Worm (Caenorhabditis elegans): ENCODE measurements around the gene C08B6.6.

C08B6.6 gene

DNA sequence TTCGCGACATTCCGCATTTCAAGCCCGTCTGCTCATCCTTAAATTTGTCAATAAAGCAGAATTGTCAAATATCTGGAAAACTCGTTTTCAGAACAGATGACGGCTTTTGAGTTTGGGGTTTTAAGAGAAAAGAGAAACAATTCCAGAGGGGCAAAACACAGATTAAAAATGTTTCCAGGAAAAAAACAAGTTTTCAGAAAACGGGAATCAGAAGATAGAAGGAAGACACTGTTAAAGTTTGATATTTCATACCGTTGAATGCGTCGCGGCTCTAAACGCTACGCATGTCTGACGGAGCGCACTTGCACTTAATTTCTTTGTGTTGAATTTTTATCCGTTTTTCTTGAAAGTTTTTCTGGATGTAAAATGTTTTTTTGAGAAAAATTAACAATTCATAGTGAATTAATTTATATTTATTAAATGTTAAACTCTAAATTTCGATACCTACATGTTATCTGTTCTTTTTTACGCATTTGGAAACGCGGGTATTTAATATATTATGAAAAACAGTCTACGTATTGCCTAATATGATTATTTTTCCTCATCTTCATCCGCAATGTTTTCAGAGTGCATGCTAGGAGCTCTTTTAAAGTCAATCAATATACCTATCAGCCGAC is 10.8 kb downstream of the C08B6.6 start, which contains the start of the genes C08B6.18, wdr-20 and C08B6.8:
TSS of gene C08B6.18 (minus strand) at position 51 of the 617 bp plus-strand sequence.
TSS of gene wdr-20 (minus strand) at position 82 of the 617 bp plus-strand sequence.
TSS of gene C08B6.8 (plus strand) at position 567 of the 617 bp plus-strand sequence.
- TF ChIP-seq T22C8.4 (GFP tag; IDR thresholded peaks at IDR 0.05) (no peak), cog-1 (tag; optimal IDR thresholded peaks at IDR 0.05) (no peak), ztf-23 (GFP tag; IDR thresholded peaks at IDR 0.05) (no peak), ref-1 (GFP tag; conservative IDR thresholded peaks at IDR 0.05) (no peak), tab-1 (GFP tag; IDR thresholded peaks at IDR 0.05) (no peak), med-1 (GFP tag; optimal IDR thresholded peaks at IDR 0.05; ENCODE audit: insufficient read depth) (no peak), klf-2 (GFP tag; conservative IDR thresholded peaks at IDR 0.05) (no peak), ztf-29 (GFP tag; IDR thresholded peaks at IDR 0.05) (no peak), flt-1 (GFP tag; IDR thresholded peaks at IDR 0.05) (no peak)

ce11 chrV:10145653-10146052 is 22.2 kb downstream of the C08B6.6 start, which contains the start of gene C51E3.9:
Gene C51E3.9 (plus strand): TSS chrV:10145953.
- no peak for TF ChIP-seq ztf-23 (GFP tag; IDR thresholded peaks at IDR 0.05)
- no peak for TF ChIP-seq tab-1 (GFP tag; IDR thresholded peaks at IDR 0.05)
- no peak for TF ChIP-seq klf-2 (GFP tag; conservative IDR thresholded peaks at IDR 0.05)
- no peak for TF ChIP-seq ztf-29 (GFP tag; IDR thresholded peaks at IDR 0.05)
- TF ChIP-seq T22C8.4 (GFP tag; IDR thresholded peaks at IDR 0.05) = no peak
- TF ChIP-seq ref-1 (GFP tag; conservative IDR thresholded peaks at IDR 0.05) = no peak
- no peak for TF ChIP-seq med-1 (GFP tag; optimal IDR thresholded peaks at IDR 0.05; ENCODE audit: insufficient read depth)
- TF ChIP-seq flt-1 (GFP tag; IDR thresholded peaks at IDR 0.05) = no peak

ce11 chrV:10146787-10147186 is 23.4 kb downstream of the C08B6.6 start:
- no peak for TF ChIP-seq ztf-29 (GFP tag; IDR thresholded peaks at IDR 0.05)

DNA sequence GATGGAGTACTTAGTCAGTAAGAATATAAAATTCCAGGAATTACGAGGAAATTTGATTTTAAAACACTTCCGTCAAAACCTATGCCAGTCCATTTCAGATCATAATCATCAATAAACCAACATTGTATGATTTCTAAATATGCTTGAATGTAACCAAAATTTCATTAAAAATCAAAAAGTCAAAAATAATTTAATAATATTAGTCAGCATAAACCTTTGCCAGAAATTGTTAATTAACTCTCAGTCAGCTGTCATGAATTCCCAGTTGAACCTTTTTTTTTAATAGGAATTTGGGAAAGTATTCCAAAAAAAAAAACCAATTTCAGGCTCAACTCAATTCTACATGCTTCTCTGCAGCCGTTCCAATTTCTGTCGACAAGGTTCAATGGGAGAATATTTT is 24.9 kb downstream of the C08B6.6 start, which contains the start of gene srsx-26:
TSS of gene srsx-26 (plus strand) at position 301 of the 400 bp plus-strand sequence.
- TF ChIP-seq tab-1 (GFP tag; IDR thresholded peaks at IDR 0.05) = no peak
- no peak for TF ChIP-seq T22C8.4 (GFP tag; IDR thresholded peaks at IDR 0.05)
- no peak for TF ChIP-seq ref-1 (GFP tag; conservative IDR thresholded peaks at IDR 0.05)
- TF ChIP-seq flt-1 (GFP tag; IDR thresholded peaks at IDR 0.05) = no peak
- no peak for TF ChIP-seq cog-1 (tag; optimal IDR thresholded peaks at IDR 0.05)
- no peak for TF ChIP-seq ztf-23 (GFP tag; IDR thresholded peaks at IDR 0.05)
- no peak for TF ChIP-seq klf-2 (GFP tag; conservative IDR thresholded peaks at IDR 0.05)
- no peak for TF ChIP-seq ztf-29 (GFP tag; IDR thresholded peaks at IDR 0.05)
- no peak for TF ChIP-seq med-1 (GFP tag; optimal IDR thresholded peaks at IDR 0.05; ENCODE audit: insufficient read depth)

- TF ChIP-seq flt-1 (GFP tag; IDR thresholded peaks at IDR 0.05) (no peak), med-1 (GFP tag; optimal IDR thresholded peaks at IDR 0.05; ENCODE audit: insufficient read depth) (no peak), ztf-29 (GFP tag; IDR thresholded peaks at IDR 0.05) (no peak), ref-1 (GFP tag; conservative IDR thresholded peaks at IDR 0.05) (no peak), klf-2 (GFP tag; conservative IDR thresholded peaks at IDR 0.05) (no peak), tab-1 (GFP tag; IDR thresholded peaks at IDR 0.05) (no peak)
Measured at ce11 chrV:10149728-10150127, 26.3 kb downstream of the C08B6.6 start, which contains the start of gene srsx-27. Gene srsx-27 (plus strand): TSS chrV:10150028.

ce11 chrV:10152278-10152677 is 28.9 kb downstream of the C08B6.6 start, which contains the start of gene srsx-28:
Gene srsx-28 (plus strand): TSS chrV:10152578.
- TF ChIP-seq ztf-23 (GFP tag; IDR thresholded peaks at IDR 0.05) (no peak), med-1 (GFP tag; optimal IDR thresholded peaks at IDR 0.05; ENCODE audit: insufficient read depth) (no peak)

- TF ChIP-seq med-1 (GFP tag; optimal IDR thresholded peaks at IDR 0.05; ENCODE audit: insufficient read depth) = no peak
- no peak for TF ChIP-seq ztf-29 (GFP tag; IDR thresholded peaks at IDR 0.05)
- TF ChIP-seq flt-1 (GFP tag; IDR thresholded peaks at IDR 0.05) = no peak
- no peak for TF ChIP-seq cog-1 (tag; optimal IDR thresholded peaks at IDR 0.05)
- TF ChIP-seq T22C8.4 (GFP tag; IDR thresholded peaks at IDR 0.05) = no peak
- no peak for TF ChIP-seq ztf-23 (GFP tag; IDR thresholded peaks at IDR 0.05)
Measured at ce11 chrV:10153076-10153475, 29.7 kb downstream of the C08B6.6 start.

DNA sequence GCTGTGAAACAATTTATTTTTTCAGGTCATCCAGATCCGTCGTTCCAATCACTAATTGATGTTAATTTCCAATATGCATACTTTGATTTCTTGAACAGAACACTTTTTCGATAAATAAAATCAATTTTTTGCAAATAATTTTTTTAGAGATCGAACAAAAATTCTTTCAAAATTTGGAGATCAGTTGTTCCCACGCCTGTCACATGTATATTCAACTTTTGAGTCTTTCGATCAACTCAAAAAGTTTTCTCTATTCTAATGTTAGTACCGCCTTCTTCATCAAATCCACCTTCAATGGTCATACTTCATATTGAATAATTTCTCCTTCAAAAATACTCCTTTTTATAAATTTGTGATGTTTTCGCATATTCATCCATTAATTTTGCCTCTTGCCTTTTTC is 31.3 kb downstream of the C08B6.6 start, which contains the start of gene srsx-29:
TSS of gene srsx-29 (plus strand) at position 301 of the 400 bp plus-strand sequence.
- no peak for TF ChIP-seq flt-1 (GFP tag; IDR thresholded peaks at IDR 0.05)
- TF ChIP-seq T22C8.4 (GFP tag; IDR thresholded peaks at IDR 0.05) = no peak
- no peak for TF ChIP-seq tab-1 (GFP tag; IDR thresholded peaks at IDR 0.05)
- TF ChIP-seq klf-2 (GFP tag; conservative IDR thresholded peaks at IDR 0.05) = no peak

ce11 chrV:10158528-10158927 is 35.1 kb downstream of the C08B6.6 start, which contains the start of gene srsx-30:
Gene srsx-30 (plus strand): TSS chrV:10158828.
- TF ChIP-seq flt-1 (GFP tag; IDR thresholded peaks at IDR 0.05) = no peak
- TF ChIP-seq ztf-29 (GFP tag; IDR thresholded peaks at IDR 0.05) = no peak
- no peak for TF ChIP-seq cog-1 (tag; optimal IDR thresholded peaks at IDR 0.05)
- no peak for TF ChIP-seq ztf-23 (GFP tag; IDR thresholded peaks at IDR 0.05)
- no peak for TF ChIP-seq klf-2 (GFP tag; conservative IDR thresholded peaks at IDR 0.05)
- TF ChIP-seq med-1 (GFP tag; optimal IDR thresholded peaks at IDR 0.05; ENCODE audit: insufficient read depth) = no peak
- TF ChIP-seq ref-1 (GFP tag; conservative IDR thresholded peaks at IDR 0.05) = no peak
- no peak for TF ChIP-seq tab-1 (GFP tag; IDR thresholded peaks at IDR 0.05)
- TF ChIP-seq T22C8.4 (GFP tag; IDR thresholded peaks at IDR 0.05) = no peak

DNA sequence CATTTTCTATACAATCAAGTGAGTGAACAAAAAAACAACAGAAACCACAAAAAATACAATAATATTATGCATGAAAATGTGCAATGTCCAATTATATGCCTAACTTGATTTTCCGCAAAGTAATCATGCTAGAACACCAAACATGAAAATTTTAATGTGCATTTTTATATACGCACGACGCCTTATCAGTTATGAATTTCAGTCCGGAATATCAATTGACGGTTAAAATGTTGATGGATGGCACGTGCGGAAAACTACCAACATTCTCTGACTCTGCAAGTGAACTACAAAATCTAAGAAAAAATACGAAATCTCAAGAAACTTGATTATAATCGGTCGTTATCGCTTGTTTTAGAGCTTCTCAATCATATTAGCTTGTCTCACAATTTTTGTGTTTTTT is 36.5 kb downstream of the C08B6.6 start:
- TF ChIP-seq klf-2 (GFP tag; conservative IDR thresholded peaks at IDR 0.05) = no peak
- no peak for TF ChIP-seq ztf-23 (GFP tag; IDR thresholded peaks at IDR 0.05)
- TF ChIP-seq cog-1 (tag; optimal IDR thresholded peaks at IDR 0.05) = no peak
- TF ChIP-seq med-1 (GFP tag; optimal IDR thresholded peaks at IDR 0.05; ENCODE audit: insufficient read depth) = no peak

Measured in whole organism, midembryonic.